Worm (Caenorhabditis elegans) whole organism, early embryonic: ENCODE measurements around the gene rpn-12.
A peak's percentile ranks its signal among the peaks of the same experiment; 100 is the strongest.

Source experiments
- B0310.2 ChIP-seq: sonication (generic microtip); optimal IDR thresholded peaks from 2 replicates; lab custom pipeline; 2016; ENCODE audit warnings: mild to moderate bottlenecking, missing genetic modification characterization, missing compliant biosample characterization
- F13C5.2 ChIP-seq: sonication (generic microtip); optimal IDR thresholded peaks from 2 replicates; lab custom pipeline; 2017; ENCODE audit warnings: mild to moderate bottlenecking, missing genetic modification characterization, inconsistent platforms, missing compliant biosample characterization
- aly-1 ChIP-seq: sonication (generic microtip); optimal IDR thresholded peaks from 2 replicates; lab custom pipeline; 2016; ENCODE audit warnings: missing genetic modification characterization, missing compliant biosample characterization
- ama-1 ChIP-seq: fragments of 150-350 bp; optimal IDR thresholded peaks from 2 replicates; lab custom pipeline; 2014
- ceh-13 ChIP-seq: fragments of 200-800 bp; sonication (Bioruptor generic); optimal IDR thresholded peaks from 2 replicates; lab custom pipeline; 2018; ENCODE audit warnings: mild to moderate bottlenecking, missing genetic modification characterization, missing compliant biosample characterization
- ceh-36 ChIP-seq: sonication (generic microtip); optimal IDR thresholded peaks from 2 replicates; lab custom pipeline; 2016; ENCODE audit warnings: missing genetic modification characterization, inconsistent platforms, missing compliant biosample characterization
- ets-7 ChIP-seq: sonication (generic microtip); optimal IDR thresholded peaks from 2 replicates; lab custom pipeline; 2016; ENCODE audit warnings: missing genotype, missing genetic modification characterization, missing compliant biosample characterization
- flt-1 ChIP-seq: fragments of 200-800 bp; sonication (Bioruptor generic); IDR thresholded peaks from 2 replicates; pipeline ENCODE4 v1.3.6; 2022; ENCODE audit warnings: missing genetic modification characterization, missing compliant biosample characterization
- hmbx-1 ChIP-seq: sonication (generic microtip); optimal IDR thresholded peaks from 2 replicates; lab custom pipeline; 2016; ENCODE audit warnings: mild to moderate bottlenecking, missing genetic modification characterization, missing compliant biosample characterization
- hmg-4 ChIP-seq: fragments of 200-800 bp; sonication (Bioruptor generic); optimal IDR thresholded peaks from 2 replicates; lab custom pipeline; 2018; ENCODE audit warnings: mild to moderate bottlenecking, missing genetic modification characterization, missing compliant biosample characterization
- hnd-1 ChIP-seq: sonication (generic microtip); optimal IDR thresholded peaks from 2 replicates; lab custom pipeline; 2016; ENCODE audit warnings: missing genetic modification characterization, missing compliant biosample characterization
- pes-1 ChIP-seq: fragments of 200-800 bp; sonication (Bioruptor generic); IDR thresholded peaks from 2 replicates; pipeline ENCODE4 v1.3.6; 2022; ENCODE audit warnings: missing genetic modification reagents, missing genetic modification characterization, missing compliant biosample characterization
- scrt-1 ChIP-seq: fragments of 200-800 bp; sonication (Bioruptor generic); IDR thresholded peaks from 2 replicates; pipeline ENCODE4 v1.3.6; 2022; ENCODE audit warnings: missing genetic modification characterization, missing compliant biosample characterization
- sea-1 ChIP-seq: fragments of 200-800 bp; sonication (Bioruptor generic); conservative IDR thresholded peaks from 2 replicates; pipeline ENCODE4 v1.3.6; 2022; ENCODE audit warnings: missing genetic modification characterization, missing compliant biosample characterization
- tbx-11 ChIP-seq: fragments of 200-800 bp; sonication (Bioruptor generic); IDR thresholded peaks from 2 replicates; pipeline ENCODE4 v1.3.6; 2022; ENCODE audit warnings: missing genetic modification characterization, missing compliant biosample characterization
- tbx-37 ChIP-seq: fragments of 200-800 bp; sonication (Bioruptor generic); conservative IDR thresholded peaks from 2 replicates; pipeline ENCODE4 v1.3.6; 2022; ENCODE audit warnings: missing genetic modification reagents, missing genetic modification characterization, missing compliant biosample characterization
- tra-4 ChIP-seq: sonication (generic microtip); optimal IDR thresholded peaks from 2 replicates; lab custom pipeline; 2017; ENCODE audit warnings: missing genetic modification characterization, missing compliant biosample characterization

rpn-12 gene

DNA sequence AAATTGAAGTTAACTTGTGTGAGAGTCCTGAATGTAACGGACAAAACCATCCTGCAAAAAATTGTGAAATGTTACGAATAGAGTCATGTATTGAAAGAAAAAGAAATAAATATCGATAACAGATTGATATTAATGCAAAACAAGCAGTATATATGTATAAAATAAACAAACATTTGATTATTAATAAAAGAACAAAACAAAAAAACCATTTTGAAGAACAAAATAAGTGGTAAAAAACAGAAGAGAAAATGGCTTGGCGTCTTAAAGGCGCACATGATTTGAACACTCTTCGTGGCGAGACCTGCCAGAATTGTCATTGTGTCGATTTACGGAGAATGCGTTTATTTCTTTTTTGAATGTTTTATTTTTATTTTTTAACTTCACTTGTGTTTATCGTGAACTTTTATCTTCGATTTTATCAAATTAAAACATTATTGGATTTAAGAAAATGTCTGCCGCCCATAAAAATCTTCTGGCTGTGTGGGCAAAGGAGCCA lies at the start of gene rpn-12, which contains the start of gene rad-23:
TSS of gene rpn-12 (plus strand) at position 446 of the 496 bp plus-strand sequence.
TSS of gene rad-23 (minus strand) at position 51 of the 496 bp plus-strand sequence.
- TF ChIP-seq hmg-4 (GFP tag; lab: Kevin White, UChicago) (no peak), ceh-36 (no peak), tbx-37 (GFP tag; lab: Robert Waterston, UW) (no peak), B0310.2 (tag; lab: Kevin White, UChicago) (no peak), ceh-13 (GFP tag; lab: Kevin White, UChicago) (no peak), tbx-11 (GFP tag; lab: Robert Waterston, UW) (no peak), ama-1 (lab: Kevin White, UChicago) (no peak), ets-7 (tag; lab: Kevin White, UChicago) (no peak), flt-1 (GFP tag; lab: Robert Waterston, UW) (no peak), scrt-1 (no peak), hmbx-1 (tag; lab: Kevin White, UChicago) (no peak), aly-1 (tag; lab: Kevin White, UChicago) (no peak), pes-1 (GFP tag; lab: Robert Waterston, UW) (no peak), sea-1 (GFP tag; lab: Robert Waterston, UW) (no peak), tra-4 (no peak)

- TF ChIP-seq sea-1 (GFP tag; lab: Robert Waterston, UW) (no peak), tbx-11 (GFP tag; lab: Robert Waterston, UW) (no peak), ama-1 (lab: Kevin White, UChicago) (no peak), pes-1 (GFP tag; lab: Robert Waterston, UW) (no peak), hnd-1 (tag; lab: Kevin White, UChicago) (no peak), ceh-36 (no peak), scrt-1 (no peak)
Observed at ce11 chrII:11604613-11605012, 48.3 kb upstream of the rpn-12 start.

DNA sequence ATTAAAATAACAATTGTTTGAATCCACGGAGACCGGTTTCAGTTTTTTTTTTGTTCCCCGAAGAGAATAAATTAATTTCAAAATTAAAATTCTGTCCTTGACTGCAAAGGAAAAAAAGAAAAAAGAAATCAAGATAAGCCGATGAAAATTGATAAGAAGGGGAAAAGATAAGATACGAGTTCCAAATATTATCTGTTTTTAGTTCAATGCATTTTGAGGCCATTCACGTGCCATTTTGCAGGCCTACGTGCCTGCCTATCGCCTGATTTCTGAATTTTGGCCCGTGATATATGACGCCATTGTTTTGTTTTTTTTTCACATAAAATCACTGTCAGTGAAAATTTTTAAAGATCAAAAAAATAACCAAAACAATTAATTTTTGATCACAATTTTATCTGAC lies 41.5 kb upstream of the rpn-12 start:
- TF ChIP-seq sea-1 (GFP tag; lab: Robert Waterston, UW) (no peak), aly-1 (tag; lab: Kevin White, UChicago) (no peak), hmbx-1 (tag; lab: Kevin White, UChicago) (no peak), scrt-1 (no peak), hmg-4 (GFP tag; lab: Kevin White, UChicago) (no peak), hnd-1 (tag; lab: Kevin White, UChicago) (no peak), flt-1 (GFP tag; lab: Robert Waterston, UW) (no peak), ets-7 (tag; lab: Kevin White, UChicago) (no peak), tbx-37 (GFP tag; lab: Robert Waterston, UW) (no peak), ceh-36 (no peak), F13C5.2 (tag; lab: Kevin White, UChicago) (no peak)

ce11 chrII:11612034-11612723 lies 40.7 kb upstream of the rpn-12 start, which contains the start of gene F07A11.5:
Gene F07A11.5 (plus strand): TSS chrII:11612300.
- no peak for TF ChIP-seq hmg-4 (GFP tag; lab: Kevin White, UChicago)
- no peak for TF ChIP-seq sea-1 (GFP tag; lab: Robert Waterston, UW)

- TF ChIP-seq ceh-36 (peak; percentile 9), ets-7 (tag; lab: Kevin White, UChicago) (no peak), scrt-1 (no peak)
Observed at ce11 chrII:11614103-11614857, 38.6 kb upstream of the rpn-12 start.

ce11 chrII:11616333-11616942 lies 36.5 kb upstream of the rpn-12 start:
- no peak for TF ChIP-seq tra-4
- TF ChIP-seq pes-1 (GFP tag; lab: Robert Waterston, UW), result no peak
- no peak for TF ChIP-seq tbx-37 (GFP tag; lab: Robert Waterston, UW)
- no peak for TF ChIP-seq sea-1 (GFP tag; lab: Robert Waterston, UW)
- no peak for TF ChIP-seq B0310.2 (tag; lab: Kevin White, UChicago)
- no peak for TF ChIP-seq aly-1 (tag; lab: Kevin White, UChicago)
- TF ChIP-seq tbx-11 (GFP tag; lab: Robert Waterston, UW), result no peak
- no peak for TF ChIP-seq F13C5.2 (tag; lab: Kevin White, UChicago)
- TF ChIP-seq flt-1 (GFP tag; lab: Robert Waterston, UW), result no peak
- TF ChIP-seq hmg-4 (GFP tag; lab: Kevin White, UChicago), result no peak
- no peak for TF ChIP-seq scrt-1
- TF ChIP-seq hnd-1 (tag; lab: Kevin White, UChicago), result no peak
- TF ChIP-seq ama-1 (lab: Kevin White, UChicago), result no peak

DNA sequence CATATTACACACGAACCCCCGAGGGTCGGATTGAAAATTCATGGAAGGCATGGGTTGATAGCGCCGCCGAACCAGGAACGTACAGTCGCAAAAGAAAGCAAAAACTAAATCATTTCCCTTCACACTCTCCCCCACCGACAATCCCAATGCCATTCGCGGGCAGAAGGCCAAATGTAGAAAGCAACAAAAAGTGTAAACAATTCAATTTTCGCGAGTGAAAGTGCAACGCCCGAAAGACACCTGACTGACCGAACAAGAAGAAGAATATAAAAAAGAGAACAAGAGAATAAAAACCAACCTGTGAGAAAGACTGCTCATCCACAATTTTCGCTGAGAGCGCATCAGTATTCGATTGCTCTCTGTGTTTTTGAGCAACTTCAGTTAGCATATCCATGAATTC lies 35.2 kb upstream of the rpn-12 start:
- TF ChIP-seq ets-7 (tag; lab: Kevin White, UChicago) (no peak), tra-4 (no peak), B0310.2 (tag; lab: Kevin White, UChicago) (no peak), F13C5.2 (tag; lab: Kevin White, UChicago) (no peak), ama-1 (lab: Kevin White, UChicago) (no peak), tbx-37 (GFP tag; lab: Robert Waterston, UW) (no peak), hnd-1 (tag; lab: Kevin White, UChicago) (no peak), hmg-4 (GFP tag; lab: Kevin White, UChicago) (no peak), ceh-36 (no peak), flt-1 (GFP tag; lab: Robert Waterston, UW) (no peak), sea-1 (GFP tag; lab: Robert Waterston, UW) (no peak), tbx-11 (GFP tag; lab: Robert Waterston, UW) (no peak), hmbx-1 (tag; lab: Kevin White, UChicago) (no peak), ceh-13 (GFP tag; lab: Kevin White, UChicago) (no peak), scrt-1 (no peak), pes-1 (GFP tag; lab: Robert Waterston, UW) (no peak), aly-1 (tag; lab: Kevin White, UChicago) (no peak)
